Fruit fly (Drosophila melanogaster) whole organism, prepupa: Measurements from ENCODE around the gene Rab9Fa.
A peak's percentile ranks its signal among the peaks of the same experiment; 100 is the strongest.
"Not testable (repeated sequence)": the region's sequence is repeated elsewhere in the genome, so short reads cannot be mapped to it uniquely, and the experiment has no call there.

Source experiments
- Blimp-1 ChIP-seq: fragments of 200-800 bp; sonication (Bioruptor generic); optimal IDR thresholded peaks from 3 replicates; lab custom pipeline; 2017; ENCODE audit warnings: missing biosample characterization, missing genetic modification characterization, mild to moderate bottlenecking, moderate library complexity, missing genetic modification reagents
- CG10631 ChIP-seq: fragments of 200-800 bp; sonication (Bioruptor generic); optimal IDR thresholded peaks from 2 replicates; lab custom pipeline; 2016; ENCODE audit warnings: missing biosample characterization, missing genetic modification characterization
- CG10669 ChIP-seq: fragments of 200-800 bp; sonication (Bioruptor generic); optimal IDR thresholded peaks from 3 replicates; lab custom pipeline; 2018; ENCODE audit warnings: missing biosample characterization, mild to moderate bottlenecking, missing genetic modification characterization, moderate library complexity
- CG11294 ChIP-seq: fragments of 200-800 bp; sonication (Bioruptor generic); IDR thresholded peaks from 2 replicates; pipeline ENCODE4 v1.3.6; 2022; ENCODE audit warnings: missing biosample characterization, missing genetic modification characterization
- CG11762 ChIP-seq: fragments of 200-800 bp; sonication (Bioruptor generic); optimal IDR thresholded peaks from 3 replicates; lab custom pipeline; 2016; ENCODE audit warnings: missing biosample characterization, missing genetic modification characterization; ENCODE audit not compliant: insufficient read depth
- CG11902 ChIP-seq: fragments of 200-800 bp; sonication (Bioruptor generic); optimal IDR thresholded peaks from 3 replicates; lab custom pipeline; 2016; ENCODE audit warnings: missing biosample characterization, missing genetic modification characterization
- CG15336 ChIP-seq: fragments of 200-800 bp; sonication (Bioruptor generic); IDR thresholded peaks from 2 replicates; pipeline ENCODE4 v1.3.6; 2022; ENCODE audit warnings: missing biosample characterization, missing genetic modification characterization
- CG1621 ChIP-seq: fragments of 200-800 bp; sonication (Bioruptor generic); optimal IDR thresholded peaks from 3 replicates; lab custom pipeline; 2018; ENCODE audit warnings: missing biosample characterization, mild to moderate bottlenecking, missing genetic modification characterization
- CG3032 ChIP-seq: fragments of 200-800 bp; optimal IDR thresholded peaks from 2 replicates; lab custom pipeline; 2019; ENCODE audit warnings: missing biosample characterization, mild to moderate bottlenecking, missing genetic modification characterization, moderate library complexity
- CG31627 ChIP-seq: fragments of 200-800 bp; sonication (Bioruptor generic); optimal IDR thresholded peaks from 3 replicates; lab custom pipeline; 2016; ENCODE audit warnings: missing biosample characterization, missing genetic modification characterization
- CG32006 ChIP-seq: fragments of 200-800 bp; sonication (Bioruptor generic); optimal IDR thresholded peaks from 3 replicates; lab custom pipeline; 2017; ENCODE audit warnings: missing biosample characterization, mild to moderate bottlenecking, missing genetic modification characterization
- CG34406 ChIP-seq: fragments of 200-800 bp; sonication (Bioruptor generic); optimal IDR thresholded peaks from 3 replicates; lab custom pipeline; 2016; ENCODE audit warnings: missing biosample characterization, missing genetic modification characterization
- CG3919 ChIP-seq: fragments of 200-800 bp; sonication (Bioruptor generic); optimal IDR thresholded peaks from 3 replicates; lab custom pipeline; 2016; ENCODE audit warnings: missing biosample characterization, missing genetic modification characterization
- CG4318 ChIP-seq: fragments of 200-800 bp; sonication (Bioruptor generic); optimal IDR thresholded peaks from 3 replicates; lab custom pipeline; 2017; ENCODE audit warnings: missing biosample characterization, mild to moderate bottlenecking, missing genetic modification characterization
- CG6163 ChIP-seq: fragments of 200-800 bp; sonication (Bioruptor generic); IDR thresholded peaks from 3 replicates; pipeline ENCODE4 v1.3.6; 2022; ENCODE audit warnings: missing biosample characterization, missing genetic modification characterization
- CG6276 ChIP-seq: fragments of 200-800 bp; sonication (Bioruptor generic); optimal IDR thresholded peaks from 2 replicates; lab custom pipeline; 2017; ENCODE audit warnings: missing biosample characterization, mild to moderate bottlenecking, missing genetic modification characterization
- CG6792 ChIP-seq: fragments of 200-800 bp; sonication (Bioruptor generic); optimal IDR thresholded peaks from 3 replicates; lab custom pipeline; 2016; ENCODE audit warnings: missing biosample characterization, missing genetic modification characterization
- CG7368 ChIP-seq: fragments of 200-800 bp; sonication (Bioruptor generic); optimal IDR thresholded peaks from 3 replicates; lab custom pipeline; 2016; ENCODE audit warnings: missing biosample characterization, missing genetic modification characterization
- CG8119 ChIP-seq: fragments of 200-800 bp; sonication (Bioruptor generic); IDR thresholded peaks from 3 replicates; pipeline ENCODE4 v1.3.6; 2022; ENCODE audit warnings: missing biosample characterization, missing genetic modification characterization
- CG8319 ChIP-seq: fragments of 200-800 bp; sonication (Bioruptor generic); optimal IDR thresholded peaks from 3 replicates; lab custom pipeline; 2016; ENCODE audit warnings: missing biosample characterization, missing genetic modification characterization
- CG9139 ChIP-seq: fragments of 200-800 bp; sonication (Bioruptor generic); optimal IDR thresholded peaks from 3 replicates; lab custom pipeline; 2017; ENCODE audit warnings: missing biosample characterization, mild to moderate bottlenecking, missing genetic modification characterization
- Eip75B ChIP-seq: fragments of 200-800 bp; sonication (Bioruptor generic); optimal IDR thresholded peaks from 3 replicates; lab custom pipeline; 2016; ENCODE audit warnings: missing biosample characterization, missing genetic modification characterization
- Eip78C ChIP-seq: fragments of 200-800 bp; sonication (Bioruptor generic); peaks from one replicate; lab custom pipeline; 2016; ENCODE audit warnings: missing biosample characterization, missing genetic modification characterization
- Eip93F ChIP-seq: fragments of 200-800 bp; sonication (Bioruptor generic); optimal IDR thresholded peaks from 2 replicates; lab custom pipeline; 2016; ENCODE audit warnings: missing biosample characterization, mild to moderate bottlenecking, missing genetic modification characterization
- Ets21C ChIP-seq: fragments of 200-800 bp; sonication (Bioruptor generic); optimal IDR thresholded peaks from 3 replicates; lab custom pipeline; 2016; ENCODE audit warnings: missing biosample characterization, missing genetic modification characterization
- Gug ChIP-seq: fragments of 200-800 bp; sonication (Bioruptor generic); IDR thresholded peaks from 2 replicates; pipeline ENCODE4 v1.3.6; 2022; ENCODE audit warnings: missing biosample characterization, missing genetic modification characterization
- Hr38 ChIP-seq: sonication (Bioruptor generic); optimal IDR thresholded peaks from 2 replicates; lab custom pipeline; 2016; ENCODE audit warnings: missing biosample characterization, missing genetic modification characterization
- Hr39 ChIP-seq: fragments of 200-800 bp; sonication (Bioruptor generic); optimal IDR thresholded peaks from 2 replicates; lab custom pipeline; 2016; ENCODE audit warnings: missing biosample characterization, missing genetic modification characterization
- Lpt ChIP-seq: fragments of 200-800 bp; sonication (Bioruptor generic); optimal IDR thresholded peaks from 3 replicates; lab custom pipeline; 2016; ENCODE audit warnings: missing biosample characterization, missing genetic modification characterization
- Met ChIP-seq: fragments of 200-800 bp; sonication (Bioruptor generic); optimal IDR thresholded peaks from 3 replicates; lab custom pipeline; 2016; ENCODE audit warnings: missing biosample characterization, missing genetic modification characterization
- OdsH ChIP-seq: fragments of 200-800 bp; sonication (Bioruptor generic); optimal IDR thresholded peaks from 3 replicates; lab custom pipeline; 2016; ENCODE audit warnings: missing biosample characterization, missing genetic modification characterization
- Smox ChIP-seq: fragments of 200-800 bp; sonication (Bioruptor generic); optimal IDR thresholded peaks from 3 replicates; lab custom pipeline; 2016; ENCODE audit warnings: missing biosample characterization, missing genetic modification characterization
- Sox14 ChIP-seq: fragments of 200-800 bp; sonication (Bioruptor generic); optimal IDR thresholded peaks from 3 replicates; lab custom pipeline; 2016; ENCODE audit warnings: missing biosample characterization, missing genetic modification characterization
- Sox15 ChIP-seq: fragments of 200-800 bp; sonication (Bioruptor generic); optimal IDR thresholded peaks from 3 replicates; lab custom pipeline; 2016; ENCODE audit warnings: missing biosample characterization, missing genetic modification characterization
- achi ChIP-seq: fragments of 200-800 bp; sonication (Bioruptor generic); optimal IDR thresholded peaks from 3 replicates; lab custom pipeline; 2016; ENCODE audit warnings: missing biosample characterization, missing genetic modification characterization
- cyc ChIP-seq: fragments of 200-800 bp; sonication (Bioruptor generic); optimal IDR thresholded peaks from 3 replicates; lab custom pipeline; 2016; ENCODE audit warnings: missing biosample characterization, missing genetic modification characterization
- dsx ChIP-seq: fragments of 200-800 bp; optimal IDR thresholded peaks from 3 replicates; lab custom pipeline; 2019; ENCODE audit warnings: missing biosample characterization, mild to moderate bottlenecking, missing genetic modification characterization, moderate library complexity; ENCODE audit not compliant: poor library complexity, severe bottlenecking
- eg ChIP-seq: fragments of 200-800 bp; sonication (Bioruptor generic); IDR thresholded peaks from 3 replicates; pipeline ENCODE4 v1.3.6; 2022; ENCODE audit warnings: missing biosample characterization, missing genetic modification characterization
- esn ChIP-seq: fragments of 200-800 bp; sonication (Bioruptor generic); optimal IDR thresholded peaks from 2 replicates; lab custom pipeline; 2016; ENCODE audit warnings: missing biosample characterization, mild to moderate bottlenecking, missing genetic modification characterization, moderate library complexity
- fd59A ChIP-seq: fragments of 200-800 bp; sonication (Bioruptor generic); optimal IDR thresholded peaks from 2 replicates; lab custom pipeline; 2017; ENCODE audit warnings: missing biosample characterization, mild to moderate bottlenecking, missing genetic modification characterization, missing genetic modification reagents
- fkh ChIP-seq: fragments of 200-800 bp; sonication (Bioruptor generic); optimal IDR thresholded peaks from 3 replicates; lab custom pipeline; 2017; ENCODE audit warnings: missing biosample characterization, mild to moderate bottlenecking, missing genetic modification characterization, moderate library complexity
- net ChIP-seq: fragments of 200-800 bp; sonication (Bioruptor generic); optimal IDR thresholded peaks from 3 replicates; lab custom pipeline; 2016; ENCODE audit warnings: missing biosample characterization, missing genetic modification characterization
- pdm3 ChIP-seq: fragments of 200-800 bp; sonication (Bioruptor generic); optimal IDR thresholded peaks from 3 replicates; lab custom pipeline; 2016; ENCODE audit warnings: missing biosample characterization, missing genetic modification characterization
- spab ChIP-seq: fragments of 200-800 bp; sonication (Bioruptor generic); optimal IDR thresholded peaks from 2 replicates; lab custom pipeline; 2017; ENCODE audit warnings: missing biosample characterization, mild to moderate bottlenecking, missing genetic modification characterization, missing genetic modification reagents
- ss ChIP-seq, 2 experiments: fragments of 200-800 bp; sonication (Bioruptor generic); optimal IDR thresholded peaks; 2 replicates in 1 of 2; 3 replicates in 1 of 2; lab custom pipeline; 2017 to 2018; ENCODE audit warnings: mild to moderate bottlenecking in 2 of 2, missing biosample characterization in 2 of 2, missing genetic modification characterization in 2 of 2, moderate library complexity in 1 of 2
- svp ChIP-seq: fragments of 200-800 bp; sonication (Bioruptor generic); peaks from one replicate; lab custom pipeline; 2016; ENCODE audit warnings: missing biosample characterization, missing genetic modification characterization
- topi ChIP-seq: fragments of 200-800 bp; sonication (Bioruptor generic); optimal IDR thresholded peaks from 3 replicates; lab custom pipeline; 2016; ENCODE audit warnings: missing biosample characterization, missing genetic modification characterization
- vri ChIP-seq: fragments of 200-800 bp; sonication (Bioruptor generic); optimal IDR thresholded peaks from 3 replicates; lab custom pipeline; 2016; ENCODE audit warnings: missing biosample characterization, mild to moderate bottlenecking, missing genetic modification characterization

Rab9Fa gene

DNA sequence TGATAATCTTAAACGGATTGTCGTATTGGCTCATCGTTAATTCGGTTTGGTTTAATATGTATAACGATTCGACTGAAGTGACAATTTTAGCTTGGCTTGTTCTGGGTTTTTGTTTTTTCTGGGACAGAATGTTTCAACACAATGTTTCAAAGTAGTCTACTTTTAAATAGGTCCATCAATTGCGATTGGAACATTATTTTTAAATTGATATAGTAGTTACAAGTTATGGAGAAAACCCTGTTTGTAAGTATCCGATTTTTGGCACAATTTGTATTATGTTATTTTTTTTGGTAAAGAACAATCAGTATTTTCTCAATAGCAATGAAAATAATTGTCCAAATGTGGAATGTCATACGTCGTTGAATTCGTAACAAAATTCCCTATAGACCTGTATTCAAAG, at the start of gene Rab9Fa:
Gene Rab9Fa, minus strand, starts transcription at position 101 of the 400 bp plus-strand sequence.
- not testable (repeated sequence) for TF ChIP-seq CG7368 (GFP tag; lab: Kevin White, UChicago); CG15336 (GFP tag; lab: Robert Waterston, UW); CG11902

DNA sequence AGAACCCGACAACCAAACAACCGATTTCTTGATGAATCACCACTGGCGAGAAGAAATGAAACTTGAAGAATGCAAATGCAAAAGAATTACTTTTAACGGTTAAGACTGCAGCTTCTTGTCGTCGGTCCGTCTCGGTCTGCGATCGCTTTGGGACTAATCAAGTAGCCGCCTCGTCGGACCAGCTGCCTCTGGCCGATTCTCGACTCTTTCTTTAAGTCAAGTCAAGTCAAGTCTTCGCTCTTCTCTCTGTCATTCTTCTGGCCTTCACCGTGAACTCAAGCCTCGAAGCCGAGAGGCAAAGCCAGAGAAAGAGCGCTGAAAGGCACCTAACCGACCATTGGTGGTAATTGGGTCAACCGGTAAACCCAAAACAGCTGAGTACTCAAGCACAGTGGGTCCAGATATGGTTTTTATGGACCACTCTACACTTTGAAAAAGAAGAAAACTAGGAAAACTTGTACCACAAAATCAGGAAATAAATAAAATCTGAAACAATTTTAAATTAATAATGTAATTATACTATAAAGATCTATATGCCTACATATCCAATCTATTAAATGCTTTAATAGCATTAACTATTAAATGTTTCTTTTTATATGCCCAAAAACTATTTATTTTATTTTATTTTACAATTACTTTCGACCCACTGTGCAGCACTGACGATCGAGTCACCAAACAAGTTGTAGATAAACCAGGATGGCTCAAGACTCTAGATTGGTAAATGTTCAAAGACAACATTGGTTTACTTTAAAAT, 16.3 kb upstream of the Rab9Fa start, which contains the start of gene C901:
Gene C901, minus strand, starts transcription at position 157 of the 754 bp plus-strand sequence.
- peak; percentile 89 for TF ChIP-seq Eip78C (GFP tag; lab: Kevin White, UChicago)
- TF ChIP-seq CG6163 (GFP tag; lab: Robert Waterston, UW): peak; percentile 55; the same call in 1 of the 3 replicates
- TF ChIP-seq CG7368 (GFP tag; lab: Kevin White, UChicago): peak; percentile 54
- peak; percentile 52 for TF ChIP-seq CG11294 (GFP tag; lab: Robert Waterston, UW)
- TF ChIP-seq vri: no peak
- TF ChIP-seq Met (GFP tag; lab: Kevin White, UChicago): peak; percentile 13
- no peak for TF ChIP-seq Sox14
- TF ChIP-seq OdsH (GFP tag; lab: Kevin White, UChicago): peak; percentile 82
- TF ChIP-seq CG8319 (GFP tag; lab: Kevin White, UChicago): peak; percentile 47
- TF ChIP-seq CG34406 (GFP tag; lab: Kevin White, UChicago): peak; percentile 82
- peak; percentile 91 for TF ChIP-seq CG6276 (GFP tag; lab: Kevin White, UChicago)
- TF ChIP-seq Smox (GFP tag; lab: Kevin White, UChicago): peak; percentile 27
- TF ChIP-seq eg (GFP tag; lab: Robert Waterston, UW): peak; percentile 79
- peak; percentile 66 for TF ChIP-seq Lpt (GFP tag; lab: Kevin White, UChicago)
- peak; percentile 55 for TF ChIP-seq pdm3
- TF ChIP-seq Ets21C (GFP tag; lab: Kevin White, UChicago): no peak
- TF ChIP-seq CG3032 (tag; lab: Kevin White, UChicago): peak; percentile 35
- TF ChIP-seq CG32006 (GFP tag; lab: Kevin White, UChicago): peak; percentile 93
- TF ChIP-seq CG11762 (GFP tag; lab: Kevin White, UChicago): peak; percentile 53
- no peak for TF ChIP-seq Hr38 (GFP tag; lab: Kevin White, UChicago)
- TF ChIP-seq cyc (GFP tag; lab: Kevin White, UChicago): peak; percentile 18
- peak; percentile 74 for TF ChIP-seq svp (GFP tag; lab: Kevin White, UChicago)
- TF ChIP-seq CG11902: peak; percentile 44
- TF ChIP-seq CG3919 (GFP tag; lab: Kevin White, UChicago): peak; percentile 72
- peak; percentile 32 for TF ChIP-seq CG10669 (GFP tag; lab: Kevin White, UChicago)
- TF ChIP-seq Hr39 (GFP tag; lab: Kevin White, UChicago): no peak
- no peak for TF ChIP-seq CG31627
- TF ChIP-seq Eip75B (GFP tag; lab: Kevin White, UChicago): peak; percentile 55
- no peak for TF ChIP-seq Blimp-1
- TF ChIP-seq net (GFP tag; lab: Kevin White, UChicago): peak; percentile 67
- peak; percentile 28 for TF ChIP-seq dsx (GFP tag; lab: Kevin White, UChicago)
- no peak for TF ChIP-seq CG1621 (tag; lab: Kevin White, UChicago)
- peak; percentile 45 for TF ChIP-seq esn (GFP tag; lab: Kevin White, UChicago)
- TF ChIP-seq CG9139 (GFP tag; lab: Kevin White, UChicago): no peak
- peak in 1 of 2 experiments; percentile 27 for TF ChIP-seq ss (GFP tag; optimal IDR thresholded peaks at IDR 0.05; lab: Kevin White, UChicago)
- no peak for TF ChIP-seq fd59A (GFP tag; lab: Kevin White, UChicago)
- TF ChIP-seq achi (GFP tag; lab: Kevin White, UChicago): peak; percentile 81
- TF ChIP-seq spab: peak; percentile 7
- no peak for TF ChIP-seq Eip93F (GFP tag; lab: Kevin White, UChicago)
- TF ChIP-seq CG10631 (GFP tag; lab: Kevin White, UChicago): peak; percentile 65
- no peak for TF ChIP-seq fkh (GFP tag; lab: Kevin White, UChicago)
- peak; percentile 92 for TF ChIP-seq CG8119 (GFP tag; lab: Robert Waterston, UW)
- peak; percentile 74 for TF ChIP-seq Gug (GFP tag; lab: Robert Waterston, UW)
- TF ChIP-seq topi (GFP tag; lab: Kevin White, UChicago): peak; percentile 13
- peak; percentile 86 for TF ChIP-seq CG4318 (GFP tag; lab: Kevin White, UChicago)
- TF ChIP-seq Sox15 (GFP tag; lab: Kevin White, UChicago): peak; percentile 43
- peak; percentile 70 for TF ChIP-seq CG6792 (GFP tag; lab: Kevin White, UChicago)
